Worm (Caenorhabditis elegans): ENCODE results near the gene Y94H6A.7.

The Y94H6A.7 gene

DNA sequence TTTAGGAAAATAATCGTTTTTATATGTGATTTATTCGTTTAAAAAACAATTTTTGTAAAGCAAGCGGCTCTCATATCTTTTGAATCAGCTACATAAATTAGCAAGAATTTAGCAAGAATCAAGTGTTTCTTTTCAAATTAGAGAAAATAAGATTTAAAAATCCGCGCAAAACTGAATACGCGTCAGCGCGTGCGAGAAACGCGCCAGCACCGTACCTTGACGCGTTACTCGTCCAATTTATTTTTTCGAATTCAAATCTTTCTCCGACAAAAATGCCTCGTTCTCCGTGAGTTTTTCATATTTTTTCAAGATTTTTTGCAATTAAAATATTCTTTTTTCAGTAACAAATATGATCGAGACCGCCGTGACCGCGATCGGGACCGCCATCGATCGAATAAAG, 40.1 kb downstream of the Y94H6A.7 start, which contains the start of gene Y94H6A.3:
Y94H6A.3 (plus strand) TSS at position 232 of the 400 bp plus-strand sequence.
- TF ChIP-seq K12H6.12 (tag; optimal IDR thresholded peaks at IDR 0.05) (peak; percentile 14), F23B12.7 (tag; optimal IDR thresholded peaks at IDR 0.05; ENCODE audit: insufficient read depth) (peak; percentile 23), dox-1 (GFP tag; IDR thresholded peaks at IDR 0.05) (peak; percentile 81), ztf-6 (GFP tag; IDR thresholded peaks at IDR 0.05) (no peak), hmg-20 (GFP tag; IDR thresholded peaks at IDR 0.05) (peak; percentile 82), xnd-1 (tag; optimal IDR thresholded peaks at IDR 0.05) (peak; percentile 53), C06A6.2 (GFP tag; conservative IDR thresholded peaks at IDR 0.05) (peak; percentile 72), pbrm-1 (GFP tag; IDR thresholded peaks at IDR 0.05) (peak; percentile 77), mcd-1 (GFP tag; IDR thresholded peaks at IDR 0.05) (peak; percentile 93), lsl-1 (GFP tag; optimal IDR thresholded peaks at IDR 0.05) (peak; percentile 66), ztf-18 (tag; optimal IDR thresholded peaks at IDR 0.05) (peak; percentile 96), let-526 (GFP tag; IDR thresholded peaks at IDR 0.05) (no peak), B0019.2 (GFP tag; conservative IDR thresholded peaks at IDR 0.05) (0 out of 2 replicates have a peak, but pooled peaks have one; percentile 22), lin-35 (GFP tag; optimal IDR thresholded peaks at IDR 0.05) (peak; percentile 63 to 95 (median 80)), cebp-2 (GFP tag; IDR thresholded peaks at IDR 0.05) (no peak), F33H1.4 (GFP tag; IDR thresholded peaks at IDR 0.05) (peak; percentile 76), snpc-4 (GFP tag; optimal IDR thresholded peaks at IDR 0.05) (no peak), snpc-4 (tag; optimal IDR thresholded peaks at IDR 0.05) (peak in 3 of 4 experiments; percentile 27 to 50 (median 41)), sptf-2 (GFP tag; optimal IDR thresholded peaks at IDR 0.05) (no peak), D2030.7 (GFP tag; IDR thresholded peaks at IDR 0.05) (peak; percentile 67), nfyb-1 (GFP tag; IDR thresholded peaks at IDR 0.05) (peak; percentile 78), aptf-2 (GFP tag; conservative IDR thresholded peaks at IDR 0.05) (no peak), lin-40 (tag; optimal IDR thresholded peaks at IDR 0.05) (peak; percentile 89), lir-1 (GFP tag; conservative IDR thresholded peaks at IDR 0.05) (peak; percentile 55; the same call in 1 of the 2 replicates), B0261.1 (tag; optimal IDR thresholded peaks at IDR 0.05) (no peak), C17E4.6 (GFP tag; IDR thresholded peaks at IDR 0.05) (no peak), tlf-1 (GFP tag; optimal IDR thresholded peaks at IDR 0.05) (peak; percentile 66), snpc-1.3 (tag; optimal IDR thresholded peaks at IDR 0.05; ENCODE audit: insufficient read depth) (peak; percentile 26), Y67H2A.10 (GFP tag; conservative IDR thresholded peaks at IDR 0.05) (no peak), mes-4 (tag; optimal IDR thresholded peaks at IDR 0.05) (no peak), F57C9.4 (tag; optimal IDR thresholded peaks at IDR 0.05) (no peak), tbp1 (GFP tag; optimal IDR thresholded peaks at IDR 0.05) (peak; percentile 59), F22D6.2 (tag; optimal IDR thresholded peaks at IDR 0.05) (no peak), egl-44 (GFP tag; IDR thresholded peaks at IDR 0.05) (no peak), attf-5 (GFP tag; optimal IDR thresholded peaks at IDR 0.05) (peak; percentile 67), aptf-3 (GFP tag; IDR thresholded peaks at IDR 0.05) (no peak), atf-7 (tag; optimal IDR thresholded peaks at IDR 0.05) (peak; percentile 17), K11D2.4 (GFP tag; IDR thresholded peaks at IDR 0.05) (peak; percentile 86), ceh-27 (GFP tag; optimal IDR thresholded peaks at IDR 0.05) (peak; percentile 45), madf-6 (GFP tag; IDR thresholded peaks at IDR 0.05) (peak; percentile 78), gei-17 (GFP tag; optimal IDR thresholded peaks at IDR 0.05) (peak; percentile 50), F52B5.7 (tag; optimal IDR thresholded peaks at IDR 0.05) (no peak), ztf-22 (GFP tag; optimal IDR thresholded peaks at IDR 0.05) (no peak), Y56A3A.18 (GFP tag; IDR thresholded peaks at IDR 0.05) (peak; percentile 76; the same call in 1 of the 2 replicates), rpc-1 (optimal IDR thresholded peaks at IDR 0.05) (no peak), rpc-1 (tag; optimal IDR thresholded peaks at IDR 0.05) (no peak), fkh-3 (tag; optimal IDR thresholded peaks at IDR 0.05) (no peak), him-1 (tag; optimal IDR thresholded peaks at IDR 0.05) (peak; percentile 3), hlh-12 (tag; optimal IDR thresholded peaks at IDR 0.05) (no peak)
